Fruit fly (Drosophila melanogaster) whole organism, wandering third instar larva: ENCODE data around the gene CG46465.

Experiments used
- CG9705 ChIP-seq: fragments of 200-800 bp; sonication (Bioruptor generic); optimal IDR thresholded peaks from 2 replicates; lab custom pipeline; 2018; ENCODE audit warnings: missing biosample characterization, mild to moderate bottlenecking, missing genetic modification characterization
- GATAd ChIP-seq: sonication (Bioruptor generic); optimal IDR thresholded peaks from 2 replicates; lab custom pipeline; 2016; ENCODE audit warnings: missing biosample characterization, missing genetic modification characterization
- Myc ChIP-seq: fragments of >200 bp; optimal IDR thresholded peaks from 2 replicates; lab custom pipeline; 2017
- foxo ChIP-seq, 2 experiments: fragments of 200-800 bp; sonication (Bioruptor generic); optimal IDR thresholded peaks; 2 replicates in 1 of 2; 3 replicates in 1 of 2; lab custom pipeline; 2016 to 2017; ENCODE audit warnings: missing biosample characterization in 2 of 2, missing genetic modification characterization in 2 of 2
- h ChIP-seq: fragments of 200-800 bp; sonication (Bioruptor generic); optimal IDR thresholded peaks from 3 replicates; lab custom pipeline; 2016; ENCODE audit warnings: missing biosample characterization, mild to moderate bottlenecking, missing genetic modification characterization
- jim ChIP-seq: fragments of 175-275, 200-325 bp; sonication (Bioruptor generic); optimal IDR thresholded peaks from 2 replicates; lab custom pipeline; 2016; ENCODE audit warnings: missing biosample characterization, mild to moderate bottlenecking, missing genetic modification characterization
- sv ChIP-seq: fragments of 200-800 bp; sonication (Bioruptor generic); optimal IDR thresholded peaks from 3 replicates; lab custom pipeline; 2016; ENCODE audit warnings: missing biosample characterization, missing genetic modification characterization
- usp ChIP-seq: fragments of >200 bp; optimal IDR thresholded peaks from 2 replicates; lab custom pipeline; 2017; ENCODE audit warnings: missing biosample characterization, missing genetic modification characterization

DNA sequence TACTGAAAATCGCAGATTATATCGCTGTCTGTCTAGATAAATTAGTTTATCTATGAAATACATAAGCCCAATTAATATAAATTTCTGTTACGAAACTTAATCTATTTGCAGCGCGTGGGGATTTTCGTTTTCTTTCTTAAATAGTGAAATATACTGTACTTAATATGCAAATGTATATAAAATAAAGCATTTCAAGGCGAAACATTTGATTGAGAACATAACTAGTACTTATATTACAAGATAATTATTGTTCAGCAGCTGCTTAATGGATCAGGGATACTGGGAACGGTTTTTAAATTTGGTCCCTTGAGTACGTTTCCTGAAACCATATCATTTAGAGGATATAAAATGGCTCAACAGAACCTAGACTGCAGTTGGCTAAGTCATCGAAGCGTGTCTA is at the start of gene CG46465:
- no peak for TF ChIP-seq h (GFP tag; lab: Kevin White, UChicago)
- no peak for TF ChIP-seq jim (GFP tag; lab: Kevin White, UChicago)
- no peak for TF ChIP-seq usp (GFP tag; lab: Kevin White, UChicago)
- no peak for TF ChIP-seq foxo (GFP tag; optimal IDR thresholded peaks at IDR 0.05; lab: Kevin White, UChicago)
- no peak for TF ChIP-seq CG9705 (GFP tag; lab: Kevin White, UChicago)
- no peak for TF ChIP-seq sv (GFP tag; lab: Kevin White, UChicago)
- no peak for TF ChIP-seq GATAd
- TF ChIP-seq Myc: no peak
